Fruit fly (Drosophila melanogaster) whole organism, embryonic: ENCODE data around the gene Rnmt.

Source experiments
- Adf1 ChIP-seq: fragments of 200-800 bp; sonication (Bioruptor generic); IDR thresholded peaks from 2 replicates; pipeline ENCODE4 v1.3.6; 2022; ENCODE audit warnings: missing biosample characterization, missing genetic modification characterization
- B-H1 ChIP-seq: fragments of 200-800 bp; sonication (Bioruptor generic); IDR thresholded peaks from 3 replicates; pipeline ENCODE4 v1.3.6; 2022; ENCODE audit warnings: missing biosample characterization, missing genetic modification characterization
- CG10147 ChIP-seq: fragments of 200-800 bp; sonication (Bioruptor generic); optimal IDR thresholded peaks from 2 replicates; lab custom pipeline; 2019; ENCODE audit warnings: missing biosample characterization, mild to moderate bottlenecking, missing genetic modification characterization, moderate library complexity
- CG10979 ChIP-seq: fragments of 200-800 bp; sonication (Bioruptor generic); optimal IDR thresholded peaks from 2 replicates; lab custom pipeline; 2018; ENCODE audit warnings: missing biosample characterization, mild to moderate bottlenecking, missing genetic modification characterization, moderate library complexity
- CG11093 ChIP-seq: fragments of 200-800 bp; sonication (Bioruptor generic); IDR thresholded peaks from 3 replicates; pipeline ENCODE4 v1.3.6; 2022; ENCODE audit warnings: missing biosample characterization, missing genetic modification characterization
- CG11723 ChIP-seq: fragments of 200-800 bp; sonication (Bioruptor generic); optimal IDR thresholded peaks from 2 replicates; lab custom pipeline; 2017; ENCODE audit warnings: missing biosample characterization, mild to moderate bottlenecking, missing genetic modification characterization
- CG12391 ChIP-seq: fragments of 200-800 bp; sonication (Bioruptor generic); optimal IDR thresholded peaks from 3 replicates; lab custom pipeline; 2018; ENCODE audit warnings: missing biosample characterization, mild to moderate bottlenecking, missing genetic modification characterization, moderate library complexity
- CG12942 ChIP-seq: fragments of 200-800 bp; sonication (Bioruptor generic); optimal IDR thresholded peaks from 3 replicates; lab custom pipeline; 2016; ENCODE audit warnings: missing biosample characterization, missing genetic modification characterization
- CG13894 ChIP-seq: fragments of 200-800 bp; sonication (Bioruptor generic); optimal IDR thresholded peaks from 3 replicates; lab custom pipeline; 2018; ENCODE audit warnings: missing biosample characterization, mild to moderate bottlenecking, missing genetic modification characterization, moderate library complexity
- CG17186 ChIP-seq: fragments of 200-800 bp; sonication (Bioruptor generic); optimal IDR thresholded peaks from 3 replicates; lab custom pipeline; 2017; ENCODE audit warnings: missing biosample characterization, missing genetic modification reagents, missing genetic modification characterization
- CG18764 ChIP-seq: fragments of 200-800 bp; sonication (Bioruptor generic); optimal IDR thresholded peaks from 3 replicates; lab custom pipeline; 2016; ENCODE audit warnings: missing biosample characterization, missing genetic modification characterization
- CG30020 ChIP-seq: fragments of 200-800 bp; optimal IDR thresholded peaks from 2 replicates; lab custom pipeline; 2019; ENCODE audit warnings: missing biosample characterization, mild to moderate bottlenecking, missing genetic modification characterization, moderate library complexity
- CG3065 ChIP-seq: fragments of 200-800 bp; sonication (Bioruptor generic); optimal IDR thresholded peaks from 2 replicates; lab custom pipeline; 2016; ENCODE audit warnings: missing biosample characterization, missing genetic modification characterization
- CG31224 ChIP-seq: fragments of 200-800 bp; sonication (Bioruptor generic); IDR thresholded peaks from 2 replicates; pipeline ENCODE4 v1.3.6; 2022; ENCODE audit warnings: missing biosample characterization, missing genetic modification characterization
- CG31388 ChIP-seq: fragments of 200-800 bp; sonication (Bioruptor generic); optimal IDR thresholded peaks from 2 replicates; lab custom pipeline; 2016; ENCODE audit warnings: missing biosample characterization, missing genetic modification characterization
- CG32532 ChIP-seq: fragments of 200-800 bp; sonication (Bioruptor generic); IDR thresholded peaks from 2 replicates; pipeline ENCODE4 v1.3.6; 2022; ENCODE audit warnings: missing biosample characterization, missing genetic modification characterization
- CG4328 ChIP-seq: fragments of 200-800 bp; sonication (Bioruptor generic); optimal IDR thresholded peaks from 3 replicates; lab custom pipeline; 2017; ENCODE audit warnings: missing biosample characterization, missing genetic modification reagents, missing genetic modification characterization
- CG6689 ChIP-seq: fragments of 200-800 bp; sonication (Bioruptor generic); IDR thresholded peaks from 2 replicates; pipeline ENCODE4 v1.3.6; 2022; ENCODE audit warnings: missing biosample characterization, missing genetic modification characterization
- CG6791 ChIP-seq: fragments of 200-800 bp; sonication (Bioruptor generic); IDR thresholded peaks from 3 replicates; pipeline ENCODE4 v1.3.6; 2022; ENCODE audit warnings: missing biosample characterization, missing genetic modification characterization; ENCODE audit not compliant: partially characterized antibody
- CG7928 ChIP-seq: fragments of 200-800 bp; sonication (Bioruptor generic); optimal IDR thresholded peaks from 2 replicates; lab custom pipeline; 2017; ENCODE audit warnings: missing biosample characterization, mild to moderate bottlenecking, missing genetic modification characterization
- CG9932 ChIP-seq: fragments of 200-800 bp; sonication (Bioruptor generic); IDR thresholded peaks from 2 replicates; pipeline ENCODE4 v1.3.6; 2022; ENCODE audit warnings: missing biosample characterization, missing genetic modification characterization
- CoRest ChIP-seq: fragments of 200-800 bp; sonication (Bioruptor generic); optimal IDR thresholded peaks from 3 replicates; lab custom pipeline; 2018; ENCODE audit warnings: missing biosample characterization, mild to moderate bottlenecking, missing genetic modification characterization, moderate library complexity
- Dref ChIP-seq: fragments of 200-800 bp; sonication (Bioruptor generic); IDR thresholded peaks from 2 replicates; pipeline ENCODE4 v1.3.6; 2022; ENCODE audit warnings: missing biosample characterization, missing genetic modification characterization
- ERR ChIP-seq: fragments of 200-800 bp; sonication (Bioruptor generic); optimal IDR thresholded peaks from 2 replicates; lab custom pipeline; 2016; ENCODE audit warnings: missing biosample characterization, missing genetic modification characterization
- Hand ChIP-seq: fragments of 200-800 bp; sonication (Bioruptor generic); optimal IDR thresholded peaks from 2 replicates; lab custom pipeline; 2017; ENCODE audit warnings: mild to moderate bottlenecking, missing biosample characterization, missing genetic modification reagents, missing genetic modification characterization
- Hmr ChIP-seq: fragments of 200-800 bp; sonication (Bioruptor generic); optimal IDR thresholded peaks from 3 replicates; lab custom pipeline; 2017; ENCODE audit warnings: mild to moderate bottlenecking, missing biosample characterization, missing genetic modification reagents, missing genetic modification characterization
- Jarid2 ChIP-seq: fragments of 200-800 bp; sonication (Bioruptor generic); optimal IDR thresholded peaks from 3 replicates; lab custom pipeline; 2017; ENCODE audit warnings: mild to moderate bottlenecking, missing biosample characterization, missing genetic modification reagents, missing genetic modification characterization
- NfI ChIP-seq: fragments of 200-800 bp; sonication (Bioruptor generic); optimal IDR thresholded peaks from 3 replicates; lab custom pipeline; 2018; ENCODE audit warnings: missing biosample characterization, mild to moderate bottlenecking, missing genetic modification characterization, moderate library complexity
- Ravus ChIP-seq: fragments of 200-800 bp; sonication (Bioruptor generic); IDR thresholded peaks from 2 replicates; pipeline ENCODE4 v1.3.6; 2022; ENCODE audit warnings: missing biosample characterization, missing genetic modification characterization
- Rfx ChIP-seq: fragments of 200-800 bp; sonication (Bioruptor generic); IDR thresholded peaks from 2 replicates; pipeline ENCODE4 v1.3.6; 2022; ENCODE audit warnings: missing biosample characterization, missing genetic modification characterization
- YL-1 ChIP-seq: fragments of 200-800 bp; sonication (Bioruptor generic); optimal IDR thresholded peaks from 3 replicates; lab custom pipeline; 2017; ENCODE audit warnings: missing biosample characterization, mild to moderate bottlenecking, missing genetic modification characterization
- ac ChIP-seq: fragments of 200-800 bp; sonication (Bioruptor generic); optimal IDR thresholded peaks from 3 replicates; lab custom pipeline; 2017; ENCODE audit warnings: missing biosample characterization, mild to moderate bottlenecking, missing genetic modification characterization
- ap ChIP-seq: fragments of 200-800 bp; sonication (Bioruptor generic); IDR thresholded peaks from 2 replicates; pipeline ENCODE4 v1.3.6; 2022; ENCODE audit warnings: missing biosample characterization, missing genetic modification characterization
- bigmax ChIP-seq: fragments of 200-800 bp; sonication (Bioruptor generic); optimal IDR thresholded peaks from 2 replicates; lab custom pipeline; 2018; ENCODE audit warnings: missing biosample characterization, mild to moderate bottlenecking, missing genetic modification characterization
- btn ChIP-seq: fragments of 200-800 bp; sonication (Bioruptor generic); optimal IDR thresholded peaks from 2 replicates; lab custom pipeline; 2016; ENCODE audit warnings: missing biosample characterization, missing genetic modification characterization
- cas ChIP-seq: fragments of 200-800 bp; sonication (Bioruptor generic); IDR thresholded peaks from 2 replicates; pipeline ENCODE4 v1.3.6; 2022; ENCODE audit warnings: missing biosample characterization, missing genetic modification characterization
- chif ChIP-seq, 2 experiments: fragments of 200-800 bp; sonication (Bioruptor generic); optimal IDR thresholded peaks; 3 replicates each; lab custom pipeline; 2016; ENCODE audit warnings: missing biosample characterization in 2 of 2, missing genetic modification characterization in 2 of 2
- dpn ChIP-seq, 2 experiments: fragments of 200-800 bp; sonication (Bioruptor generic); optimal IDR thresholded peaks; 3 replicates each; lab custom pipeline; 2016; ENCODE audit warnings: missing biosample characterization in 2 of 2, missing genetic modification characterization in 2 of 2
- esg ChIP-seq: fragments of 200-800 bp; sonication (Bioruptor generic); conservative IDR thresholded peaks from 2 replicates; pipeline ENCODE4 v1.3.6; 2022; ENCODE audit warnings: missing biosample characterization, missing genetic modification characterization
- kay ChIP-seq: fragments of 200-800 bp; sonication (Bioruptor generic); optimal IDR thresholded peaks from 2 replicates; lab custom pipeline; 2016; ENCODE audit warnings: missing biosample characterization, missing genetic modification characterization
- mirr ChIP-seq: fragments of 200-800 bp; sonication (Bioruptor generic); optimal IDR thresholded peaks from 3 replicates; lab custom pipeline; 2018; ENCODE audit warnings: missing biosample characterization, mild to moderate bottlenecking, missing genetic modification characterization
- oc ChIP-seq: fragments of 200-800 bp; sonication (Bioruptor generic); optimal IDR thresholded peaks from 2 replicates; lab custom pipeline; 2018; ENCODE audit warnings: missing biosample characterization, mild to moderate bottlenecking, missing genetic modification characterization, moderate library complexity
- odd ChIP-seq: fragments of 200-800 bp; sonication (Bioruptor generic); optimal IDR thresholded peaks from 2 replicates; lab custom pipeline; 2017; ENCODE audit warnings: missing biosample characterization, mild to moderate bottlenecking, missing genetic modification characterization
- ranshi ChIP-seq: fragments of 200-800 bp; sonication (Bioruptor generic); IDR thresholded peaks from 2 replicates; pipeline ENCODE4 v1.3.6; 2022; ENCODE audit warnings: missing biosample characterization, missing genetic modification characterization
- salm ChIP-seq: fragments of 200-800 bp; sonication (Bioruptor generic); optimal IDR thresholded peaks from 2 replicates; lab custom pipeline; 2018; ENCODE audit warnings: missing biosample characterization, mild to moderate bottlenecking, missing genetic modification characterization
- sim ChIP-seq: fragments of 200-800 bp; sonication (Bioruptor generic); IDR thresholded peaks from 2 replicates; pipeline ENCODE4 v1.3.6; 2022; ENCODE audit warnings: missing biosample characterization, missing genetic modification characterization
- sisA ChIP-seq: fragments of 200-800 bp; sonication (Bioruptor generic); IDR thresholded peaks from 2 replicates; pipeline ENCODE4 v1.3.6; 2022; ENCODE audit warnings: missing biosample characterization, missing genetic modification characterization
- so ChIP-seq: fragments of 200-800 bp; sonication (Bioruptor generic); IDR thresholded peaks from 3 replicates; pipeline ENCODE4 v1.3.6; 2022; ENCODE audit warnings: missing biosample characterization, missing genetic modification characterization
- stwl ChIP-seq: fragments of 200-800 bp; sonication (Bioruptor generic); optimal IDR thresholded peaks from 3 replicates; lab custom pipeline; 2018; ENCODE audit warnings: missing biosample characterization, mild to moderate bottlenecking, missing genetic modification characterization, moderate library complexity
- toy ChIP-seq: fragments of 200-800 bp; sonication (Bioruptor generic); IDR thresholded peaks from 2 replicates; pipeline ENCODE4 v1.3.6; 2022; ENCODE audit warnings: missing biosample characterization, missing genetic modification characterization
- vnd ChIP-seq: fragments of 200-800 bp; sonication (Bioruptor generic); IDR thresholded peaks from 3 replicates; pipeline ENCODE4 v1.3.6; 2022; ENCODE audit warnings: missing biosample characterization, missing genetic modification characterization; ENCODE audit not compliant: partially characterized antibody

Rnmt gene

DNA sequence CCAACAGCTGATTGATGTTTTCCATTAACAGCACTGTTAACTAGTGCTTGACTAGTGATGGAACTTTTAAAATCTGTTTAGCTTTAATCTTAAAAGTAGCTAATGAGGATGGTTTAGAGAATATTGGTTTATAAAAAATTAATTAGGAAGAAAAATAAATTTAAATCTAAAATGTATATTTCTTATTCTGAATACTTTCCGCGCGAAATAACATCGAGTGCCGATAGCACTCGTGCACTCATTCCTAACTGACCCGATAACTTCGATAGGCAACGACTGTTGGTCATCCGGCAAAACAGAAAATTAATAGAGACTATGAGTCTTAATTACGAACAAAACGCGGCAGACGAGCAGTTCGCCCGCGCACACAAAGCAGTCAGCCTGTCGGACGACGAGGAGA is at the start of gene Rnmt, which contains the start of gene THG (continued):
- TF ChIP-seq btn (GFP tag; lab: Kevin White, UChicago) (no peak), Rfx (peak; percentile 91), CG10979 (tag; lab: Kevin White, UChicago) (peak; percentile 77), toy (0 out of 2 replicates have a peak, but pooled peaks have one; percentile 28), stwl (tag; lab: Kevin White, UChicago) (peak; percentile 72), sisA (peak; percentile 78), salm (tag; lab: Kevin White, UChicago) (peak; percentile 51), CG30020 (tag; lab: Kevin White, UChicago) (peak; percentile 60), CG31388 (GFP tag; lab: Kevin White, UChicago) (peak; percentile 35), CG11093 (GFP tag; lab: Robert Waterston, UW) (peak; percentile 42; the same call in 2 of the 3 replicates), ranshi (peak; percentile 75; the same call in 1 of the 2 replicates), dpn (GFP tag; optimal IDR thresholded peaks at IDR 0.05; lab: Kevin White, UChicago) (peak; percentile 68 to 90), ap (GFP tag; lab: Robert Waterston, UW) (peak; percentile 74), CG10147 (GFP tag; lab: Kevin White, UChicago) (peak; percentile 72), CG11723 (peak; percentile 67), CG18764 (GFP tag; lab: Kevin White, UChicago) (peak; percentile 71), CG12942 (GFP tag; lab: Kevin White, UChicago) (peak; percentile 78), Hand (GFP tag; lab: Kevin White, UChicago) (peak; percentile 32), bigmax (GFP tag; lab: Kevin White, UChicago) (no peak), CG6791 (GFP tag; lab: Robert Waterston, UW) (peak; percentile 82), CG3065 (peak; percentile 63), esg (GFP tag; lab: Robert Waterston, UW) (peak; percentile 80), CG17186 (GFP tag; lab: Kevin White, UChicago) (peak; percentile 29), ERR (peak; percentile 31), so (GFP tag; lab: Robert Waterston, UW) (peak; percentile 60; the same call in 1 of the 3 replicates), CG4328 (GFP tag; lab: Kevin White, UChicago) (peak; percentile 50), chif (GFP tag; optimal IDR thresholded peaks at IDR 0.05; lab: Kevin White, UChicago) (peak; percentile 62 to 69), CG7928 (GFP tag; lab: Kevin White, UChicago) (peak; percentile 54)

DNA sequence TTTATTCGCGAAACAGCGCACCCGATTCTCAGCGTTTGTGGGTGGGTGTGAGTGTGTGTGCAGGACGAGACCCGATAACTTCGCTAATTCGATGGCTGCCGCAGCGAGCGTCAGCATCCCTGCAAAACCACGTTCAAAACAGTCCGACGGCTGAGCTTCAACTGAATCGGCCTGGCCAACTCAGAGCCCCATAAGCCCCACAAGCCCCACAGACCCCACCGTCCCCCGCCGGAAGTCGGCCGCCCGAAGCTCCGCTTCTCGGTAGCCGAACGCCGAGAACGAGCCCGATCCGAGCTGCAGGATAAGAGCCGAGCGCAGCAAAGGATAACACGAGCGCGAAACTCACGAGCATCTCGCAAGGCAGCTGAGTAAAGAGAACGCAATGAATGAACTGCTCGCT is 37.6 kb upstream of the Rnmt start, which contains the start of gene side-II:
Gene side-II (minus strand): TSS at position 168 of the 400 bp plus-strand sequence.
- TF ChIP-seq ac (GFP tag; lab: Kevin White, UChicago) (no peak), CG32532 (peak; percentile 62; the same call in 1 of the 2 replicates), YL-1 (GFP tag; lab: Kevin White, UChicago) (no peak), CG17186 (GFP tag; lab: Kevin White, UChicago) (no peak), CG6689 (GFP tag; lab: Robert Waterston, UW) (no peak), oc (tag; lab: Kevin White, UChicago) (no peak), Ravus (GFP tag; lab: Robert Waterston, UW) (no peak), NfI (no peak), cas (GFP tag; lab: Robert Waterston, UW) (no peak), B-H1 (GFP tag; lab: Robert Waterston, UW) (no peak), Adf1 (no peak; the same call in 1 of the 2 replicates), sim (GFP tag; lab: Robert Waterston, UW) (no peak), vnd (GFP tag; lab: Robert Waterston, UW) (no peak), CG9932 (GFP tag; lab: Robert Waterston, UW) (no peak), CG13894 (tag; lab: Kevin White, UChicago) (peak; percentile 49), CG12391 (tag; lab: Kevin White, UChicago) (no peak), CG31224 (no peak), mirr (GFP tag; lab: Kevin White, UChicago) (no peak), ranshi (peak; percentile 28; the same call in 1 of the 2 replicates), odd (no peak), Dref (GFP tag; lab: Robert Waterston, UW) (0 out of 2 replicates have a peak, but pooled peaks have one; percentile 24), CoRest (tag; lab: Kevin White, UChicago) (no peak), kay (no peak), Hmr (GFP tag; lab: Kevin White, UChicago) (peak; percentile 22), Jarid2 (peak; percentile 38)
